Worm (Caenorhabditis elegans) whole organism, L1 larva: ENCODE data around the gene mltn-9.

Source experiments
- nhr-12 ChIP-seq: sonication (generic microtip); optimal IDR thresholded peaks from 2 replicates; lab custom pipeline; 2017; ENCODE audit warnings: missing biosample characterization, missing genetic modification characterization
- ztf-4 ChIP-seq: fragments of 150-350 bp; optimal IDR thresholded peaks from 2 replicates; lab custom pipeline; 2014; ENCODE audit warnings: missing biosample characterization, missing genetic modification characterization

DNA sequence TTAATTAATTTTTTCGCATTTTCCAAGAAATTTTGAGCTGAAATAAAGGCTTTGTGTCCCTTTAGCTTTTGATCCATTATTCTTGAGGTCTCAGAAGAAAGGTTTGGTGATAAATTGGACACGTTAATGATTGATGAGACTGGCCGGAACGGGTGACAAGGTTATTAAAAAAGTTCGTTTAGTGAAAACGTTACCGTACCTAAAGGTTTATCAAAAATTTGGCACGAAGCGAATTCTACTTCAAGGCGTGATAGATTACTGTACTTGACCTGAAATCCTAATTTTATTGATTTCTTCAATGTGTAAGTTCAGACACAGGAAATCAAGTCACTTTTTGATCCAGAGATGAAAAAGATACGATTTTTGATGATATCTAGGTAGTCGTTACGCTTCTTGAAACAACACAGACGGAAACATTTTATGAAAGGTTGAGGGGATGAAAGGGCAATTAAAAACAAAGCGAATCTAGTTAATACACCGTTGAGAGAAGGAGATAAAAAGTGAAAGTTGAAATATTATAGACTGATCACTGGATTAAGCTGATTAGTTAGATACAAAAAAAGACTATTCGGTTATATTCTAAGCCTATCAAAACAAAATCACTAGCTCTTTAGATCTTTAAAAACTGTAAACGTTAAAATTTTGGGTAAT lies 5.2 kb upstream of the mltn-9 start:
- TF ChIP-seq nhr-12 (no peak), ztf-4 (tag; lab: Kevin White, UChicago) (no peak)
